Fruit fly (Drosophila melanogaster) whole organism, embryonic: ENCODE results near the gene CG6225.

Experiments
- Atf6 ChIP-seq: fragments of 200-800 bp; sonication (Bioruptor generic); IDR thresholded peaks from 2 replicates; pipeline ENCODE4 v1.3.6; 2022; ENCODE audit warnings: missing biosample characterization, missing genetic modification characterization
- B-H2 ChIP-seq: fragments of 200-800 bp; sonication (Bioruptor generic); optimal IDR thresholded peaks from 2 replicates; lab custom pipeline; 2018; ENCODE audit warnings: missing biosample characterization, mild to moderate bottlenecking, missing genetic modification characterization
- BtbVII ChIP-seq: fragments of 200-800 bp; sonication (Bioruptor generic); optimal IDR thresholded peaks from 3 replicates; lab custom pipeline; 2017; ENCODE audit warnings: missing biosample characterization, mild to moderate bottlenecking, missing genetic modification characterization
- CG10267 ChIP-seq: fragments of 200-800 bp; sonication (Bioruptor generic); optimal IDR thresholded peaks from 2 replicates; lab custom pipeline; 2018; ENCODE audit warnings: missing biosample characterization, mild to moderate bottlenecking, missing genetic modification characterization, moderate library complexity
- CG11085 ChIP-seq: fragments of 200-800 bp; sonication (Bioruptor generic); IDR thresholded peaks from 2 replicates; pipeline ENCODE4 v1.3.6; 2022; ENCODE audit warnings: missing biosample characterization, missing genetic modification characterization
- CG12071 ChIP-seq: fragments of 200-800 bp; sonication (Bioruptor generic); optimal IDR thresholded peaks from 3 replicates; lab custom pipeline; 2018; ENCODE audit warnings: missing biosample characterization, mild to moderate bottlenecking, missing genetic modification characterization
- CG14710 ChIP-seq: fragments of 200-800 bp; sonication (Bioruptor generic); optimal IDR thresholded peaks from 3 replicates; lab custom pipeline; 2019; ENCODE audit warnings: missing biosample characterization, mild to moderate bottlenecking, missing genetic modification characterization, moderate library complexity
- CG15011 ChIP-seq: fragments of 200-800 bp; sonication (Bioruptor generic); optimal IDR thresholded peaks from 3 replicates; lab custom pipeline; 2018; ENCODE audit warnings: missing biosample characterization, mild to moderate bottlenecking, missing genetic modification characterization
- CG15269 ChIP-seq: fragments of 200-800 bp; sonication (Bioruptor generic); optimal IDR thresholded peaks from 2 replicates; lab custom pipeline; 2018; ENCODE audit warnings: missing biosample characterization, mild to moderate bottlenecking, missing genetic modification characterization, moderate library complexity
- CG15514 ChIP-seq: fragments of 200-800 bp; sonication (Bioruptor generic); optimal IDR thresholded peaks from 3 replicates; lab custom pipeline; 2017; ENCODE audit warnings: missing biosample characterization, missing genetic modification characterization, mild to moderate bottlenecking, moderate library complexity, missing genetic modification reagents
- CG18262 ChIP-seq: fragments of 200-800 bp; optimal IDR thresholded peaks from 3 replicates; lab custom pipeline; 2019; ENCODE audit warnings: missing biosample characterization, mild to moderate bottlenecking, missing genetic modification characterization, moderate library complexity
- CG18599 ChIP-seq: fragments of 200-800 bp; sonication (Bioruptor generic); optimal IDR thresholded peaks from 3 replicates; lab custom pipeline; 2017; ENCODE audit warnings: missing biosample characterization, missing genetic modification characterization, mild to moderate bottlenecking, moderate library complexity, missing genetic modification reagents
- CG2202 ChIP-seq: fragments of 200-800 bp; sonication (Bioruptor generic); optimal IDR thresholded peaks from 2 replicates; lab custom pipeline; 2018; ENCODE audit warnings: missing biosample characterization, mild to moderate bottlenecking, missing genetic modification characterization
- CG2678 ChIP-seq: fragments of 200-800 bp; sonication (Bioruptor generic); optimal IDR thresholded peaks from 3 replicates; lab custom pipeline; 2019; ENCODE audit warnings: missing biosample characterization, mild to moderate bottlenecking, missing genetic modification characterization, moderate library complexity
- CG32532 ChIP-seq: fragments of 200-800 bp; sonication (Bioruptor generic); IDR thresholded peaks from 2 replicates; pipeline ENCODE4 v1.3.6; 2022; ENCODE audit warnings: missing biosample characterization, missing genetic modification characterization
- CG6854 ChIP-seq: fragments of 200-800 bp; sonication (Bioruptor generic); optimal IDR thresholded peaks from 3 replicates; lab custom pipeline; 2017; ENCODE audit warnings: missing biosample characterization, mild to moderate bottlenecking, missing genetic modification characterization
- CG7786 ChIP-seq: fragments of 200-800 bp; sonication (Bioruptor generic); optimal IDR thresholded peaks from 2 replicates; lab custom pipeline; 2016; ENCODE audit warnings: missing biosample characterization, missing genetic modification characterization
- CG8290 ChIP-seq, 3 experiments: fragments of 200-800 bp; sonication (Bioruptor generic); optimal IDR thresholded peaks; 2 replicates each; lab custom pipeline; 2016 to 2019; ENCODE audit warnings: missing biosample characterization in 3 of 3, missing genetic modification characterization in 3 of 3, mild to moderate bottlenecking in 2 of 3, moderate library complexity in 1 of 3
- CG9932 ChIP-seq: fragments of 200-800 bp; sonication (Bioruptor generic); IDR thresholded peaks from 2 replicates; pipeline ENCODE4 v1.3.6; 2022; ENCODE audit warnings: missing biosample characterization, missing genetic modification characterization
- D19B ChIP-seq: fragments of 200-800 bp; sonication (Bioruptor generic); optimal IDR thresholded peaks from 2 replicates; lab custom pipeline; 2017; ENCODE audit warnings: missing biosample characterization, mild to moderate bottlenecking, missing genetic modification characterization
- Deaf1 ChIP-seq: fragments of 200-800 bp; optimal IDR thresholded peaks from 3 replicates; lab custom pipeline; 2019; ENCODE audit warnings: missing biosample characterization, mild to moderate bottlenecking, missing genetic modification characterization, moderate library complexity
- Dek ChIP-seq: fragments of 200-800 bp; sonication (Bioruptor generic); optimal IDR thresholded peaks from 3 replicates; lab custom pipeline; 2019; ENCODE audit warnings: missing biosample characterization, mild to moderate bottlenecking, missing genetic modification characterization, moderate library complexity
- E2f1 ChIP-seq: fragments of 200-800 bp; sonication (Bioruptor generic); IDR thresholded peaks from 2 replicates; pipeline ENCODE4 v1.3.6; 2022; ENCODE audit warnings: missing biosample characterization, missing genetic modification characterization
- HHEX ChIP-seq: fragments of 200-800 bp; sonication (Bioruptor generic); optimal IDR thresholded peaks from 3 replicates; lab custom pipeline; 2017; ENCODE audit warnings: missing biosample characterization, mild to moderate bottlenecking, missing genetic modification characterization, missing genetic modification reagents
- MTF-1 ChIP-seq: fragments of 200-800 bp; sonication (Bioruptor generic); optimal IDR thresholded peaks from 2 replicates; lab custom pipeline; 2018; ENCODE audit warnings: missing biosample characterization, mild to moderate bottlenecking, missing genetic modification characterization, borderline replicate concordance
- Meics ChIP-seq: fragments of 200-800 bp; sonication (Bioruptor generic); optimal IDR thresholded peaks from 2 replicates; lab custom pipeline; 2017; ENCODE audit warnings: missing biosample characterization, mild to moderate bottlenecking, missing genetic modification characterization
- NC2β ChIP-seq: fragments of 200-800 bp; sonication (Bioruptor generic); optimal IDR thresholded peaks from 2 replicates; lab custom pipeline; 2016; ENCODE audit warnings: missing biosample characterization, missing genetic modification characterization
- Ravus ChIP-seq: fragments of 200-800 bp; sonication (Bioruptor generic); IDR thresholded peaks from 2 replicates; pipeline ENCODE4 v1.3.6; 2022; ENCODE audit warnings: missing biosample characterization, missing genetic modification characterization
- ab ChIP-seq: fragments of 200-800 bp; sonication (Bioruptor generic); optimal IDR thresholded peaks from 2 replicates; lab custom pipeline; 2016; ENCODE audit warnings: missing biosample characterization, missing genetic modification characterization
- abd-A ChIP-seq: fragments of 200-800 bp; sonication (Bioruptor generic); optimal IDR thresholded peaks from 3 replicates; lab custom pipeline; 2019; ENCODE audit warnings: missing biosample characterization, mild to moderate bottlenecking, missing genetic modification characterization, moderate library complexity
- ac ChIP-seq: fragments of 200-800 bp; sonication (Bioruptor generic); optimal IDR thresholded peaks from 3 replicates; lab custom pipeline; 2017; ENCODE audit warnings: missing biosample characterization, mild to moderate bottlenecking, missing genetic modification characterization
- bigmax ChIP-seq: fragments of 200-800 bp; sonication (Bioruptor generic); optimal IDR thresholded peaks from 2 replicates; lab custom pipeline; 2018; ENCODE audit warnings: missing biosample characterization, mild to moderate bottlenecking, missing genetic modification characterization
- br ChIP-seq: fragments of >200 bp; optimal IDR thresholded peaks from 2 replicates; lab custom pipeline; 2017
- cas ChIP-seq: fragments of 200-800 bp; sonication (Bioruptor generic); IDR thresholded peaks from 2 replicates; pipeline ENCODE4 v1.3.6; 2022; ENCODE audit warnings: missing biosample characterization, missing genetic modification characterization
- crol ChIP-seq: fragments of 200-800 bp; sonication (Bioruptor generic); IDR thresholded peaks from 2 replicates; pipeline ENCODE4 v1.3.6; 2022; ENCODE audit warnings: missing biosample characterization, missing genetic modification characterization
- dpn ChIP-seq, 2 experiments: fragments of 200-800 bp; sonication (Bioruptor generic); optimal IDR thresholded peaks; 3 replicates each; lab custom pipeline; 2016; ENCODE audit warnings: missing biosample characterization in 2 of 2, missing genetic modification characterization in 2 of 2
- gcm2 ChIP-seq: fragments of 200-800 bp; sonication (Bioruptor generic); optimal IDR thresholded peaks from 2 replicates; lab custom pipeline; 2016; ENCODE audit warnings: missing biosample characterization, missing genetic modification characterization
- gro ChIP-seq: fragments of 200-800 bp; sonication (Bioruptor generic); optimal IDR thresholded peaks from 2 replicates; lab custom pipeline; 2016; ENCODE audit warnings: missing biosample characterization, missing genetic modification characterization
- jumu ChIP-seq: fragments of 200-800 bp; sonication (Bioruptor generic); optimal IDR thresholded peaks from 3 replicates; lab custom pipeline; 2016; ENCODE audit warnings: missing biosample characterization, missing genetic modification characterization
- ken ChIP-seq: fragments of 200-800 bp; sonication (Bioruptor generic); IDR thresholded peaks from 3 replicates; pipeline ENCODE4 v1.3.6; 2022; ENCODE audit warnings: missing biosample characterization, missing genetic modification characterization
- lab ChIP-seq: fragments of 200-800 bp; sonication (Bioruptor generic); optimal IDR thresholded peaks from 3 replicates; lab custom pipeline; 2017; ENCODE audit warnings: missing biosample characterization, missing genetic modification characterization, mild to moderate bottlenecking, moderate library complexity, missing genetic modification reagents
- pnt ChIP-seq: fragments of 200-800 bp; sonication (Bioruptor generic); optimal IDR thresholded peaks from 3 replicates; lab custom pipeline; 2016; ENCODE audit warnings: missing biosample characterization, missing genetic modification characterization
- row ChIP-seq: fragments of 200-800 bp; sonication (Bioruptor generic); IDR thresholded peaks from 3 replicates; pipeline ENCODE4 v1.3.6; 2022; ENCODE audit warnings: missing biosample characterization, missing genetic modification characterization
- sd ChIP-seq: fragments of 200-800 bp; sonication (Bioruptor generic); optimal IDR thresholded peaks from 3 replicates; lab custom pipeline; 2018; ENCODE audit warnings: missing biosample characterization, mild to moderate bottlenecking, missing genetic modification characterization, moderate library complexity
- slbo ChIP-seq: fragments of 200-800 bp; sonication (Bioruptor generic); IDR thresholded peaks from 2 replicates; pipeline ENCODE4 v1.3.6; 2022; ENCODE audit warnings: missing biosample characterization, missing genetic modification characterization
- sug ChIP-seq: fragments of 200-800 bp; optimal IDR thresholded peaks from 2 replicates; lab custom pipeline; 2019; ENCODE audit warnings: missing biosample characterization, mild to moderate bottlenecking, missing genetic modification characterization, moderate library complexity
- tin ChIP-seq: fragments of 200-800 bp; sonication (Bioruptor generic); optimal IDR thresholded peaks from 3 replicates; lab custom pipeline; 2016; ENCODE audit warnings: missing biosample characterization, missing genetic modification characterization
- tio ChIP-seq: fragments of 200-800 bp; sonication (Bioruptor generic); optimal IDR thresholded peaks from 2 replicates; lab custom pipeline; 2017; ENCODE audit warnings: missing biosample characterization, missing genetic modification characterization, inconsistent platforms
- twi ChIP-seq: fragments of 200-800 bp; optimal IDR thresholded peaks from 2 replicates; lab custom pipeline; 2019; ENCODE audit warnings: missing biosample characterization, mild to moderate bottlenecking, missing genetic modification characterization, moderate library complexity
- vfl ChIP-seq: fragments of 200-800 bp; sonication (Bioruptor generic); optimal IDR thresholded peaks from 2 replicates; lab custom pipeline; 2016; ENCODE audit warnings: missing biosample characterization, missing genetic modification characterization

CG6225 gene

dm6 chr3R:12656946-12657566 is 2.7 kb downstream of the CG6225 start (continued):
- TF ChIP-seq HHEX (peak; percentile 37), Ravus (GFP tag; lab: Robert Waterston, UW) (no peak), vfl (GFP tag; lab: Kevin White, UChicago) (no peak), Atf6 (peak; percentile 38), CG14710 (tag; lab: Kevin White, UChicago) (no peak), tin (GFP tag; lab: Kevin White, UChicago) (no peak), twi (tag; lab: Kevin White, UChicago) (no peak), cas (GFP tag; lab: Robert Waterston, UW) (no peak), row (GFP tag; lab: Robert Waterston, UW) (peak; percentile 54; the same call in 2 of the 3 replicates), Deaf1 (tag; lab: Kevin White, UChicago) (no peak), lab (peak; percentile 70), crol (GFP tag; lab: Robert Waterston, UW) (no peak), CG12071 (GFP tag; lab: Kevin White, UChicago) (peak; percentile 52), E2f1 (GFP tag; lab: Robert Waterston, UW) (no peak), BtbVII (GFP tag; lab: Kevin White, UChicago) (peak; percentile 43), B-H2 (peak; percentile 29), CG8290 (GFP tag; optimal IDR thresholded peaks at IDR 0.05; lab: Kevin White, UChicago) (no peak), CG8290 (tag; optimal IDR thresholded peaks at IDR 0.05; lab: Kevin White, UChicago) (peak in 1 of 2 experiments; percentile 60), CG11085 (GFP tag; lab: Robert Waterston, UW) (no peak), CG9932 (GFP tag; lab: Robert Waterston, UW) (peak; percentile 71), MTF-1 (no peak), bigmax (GFP tag; lab: Kevin White, UChicago) (no peak), CG18262 (tag; lab: Kevin White, UChicago) (no peak), ab (GFP tag; lab: Kevin White, UChicago) (no peak), NC2β (GFP tag; lab: Kevin White, UChicago) (no peak), slbo (peak; percentile 55), sd (tag; lab: Kevin White, UChicago) (peak; percentile 76), dpn (GFP tag; optimal IDR thresholded peaks at IDR 0.05; lab: Kevin White, UChicago) (no peak), sug (no peak), CG2678 (peak; percentile 39), pnt (no peak), Meics (GFP tag; lab: Kevin White, UChicago) (peak; percentile 30), ken (GFP tag; lab: Robert Waterston, UW) (no peak), br (lab: Kevin White, UChicago) (no peak), gcm2 (no peak), D19B (peak; percentile 18), ac (GFP tag; lab: Kevin White, UChicago) (no peak), tio (GFP tag; lab: Kevin White, UChicago) (no peak), CG6854 (peak; percentile 28), CG2202 (no peak), CG18599 (GFP tag; lab: Kevin White, UChicago) (peak; percentile 69), jumu (GFP tag; lab: Kevin White, UChicago) (no peak), gro (GFP tag; lab: Kevin White, UChicago) (peak; percentile 0), CG15011 (GFP tag; lab: Kevin White, UChicago) (peak; percentile 7), CG32532 (GFP tag; lab: Robert Waterston, UW) (0 out of 2 replicates have a peak, but pooled peaks have one; percentile 5), CG15514 (GFP tag; lab: Kevin White, UChicago) (peak; percentile 51), CG10267 (no peak), abd-A (tag; lab: Kevin White, UChicago) (peak; percentile 12), CG15269 (tag; lab: Kevin White, UChicago) (peak; percentile 27), Dek (peak; percentile 10), CG7786 (GFP tag; lab: Kevin White, UChicago) (peak; percentile 16)
